Worm (Caenorhabditis elegans) whole organism, L3 larva: Measurements from ENCODE around the gene mtrf-1L.

Experiments
- ZK546.5 ChIP-seq: sonication (generic microtip); optimal IDR thresholded peaks from 2 replicates; lab custom pipeline; 2017; ENCODE audit warnings: missing biosample characterization, missing genetic modification characterization
- aly-2 ChIP-seq: fragments of 150-350 bp; optimal IDR thresholded peaks from 2 replicates; lab custom pipeline; 2014; ENCODE audit warnings: missing biosample characterization, missing genetic modification characterization
- ceh-82 ChIP-seq: fragments of 150-350 bp; optimal IDR thresholded peaks from 2 replicates; lab custom pipeline; 2014; ENCODE audit warnings: missing biosample characterization, missing genetic modification characterization
- lin-39 ChIP-seq: fragments of 150-350 bp; optimal IDR thresholded peaks from 2 replicates; lab custom pipeline; 2018; ENCODE audit warnings: missing biosample characterization, missing genetic modification reagents, missing genetic modification characterization
- nfya-1 ChIP-seq: sonication (generic microtip); optimal IDR thresholded peaks from 2 replicates; lab custom pipeline; 2017; ENCODE audit warnings: missing genetic modification characterization, mild to moderate bottlenecking, missing compliant biosample characterization, antibody characterized with exemption, moderate library complexity; ENCODE audit not compliant: insufficient read depth
- nhr-237 ChIP-seq: fragments of 150-350 bp; optimal IDR thresholded peaks from 2 replicates; lab custom pipeline; 2014; ENCODE audit warnings: missing biosample characterization, missing genetic modification characterization
- nhr-43 ChIP-seq: sonication (generic microtip); optimal IDR thresholded peaks from 2 replicates; lab custom pipeline; 2016; ENCODE audit warnings: mild to moderate bottlenecking, missing genetic modification characterization, missing compliant biosample characterization; ENCODE audit not compliant: poor library complexity, severe bottlenecking
- sea-2 ChIP-seq: fragments of 150-350 bp; sonication (generic microtip); optimal IDR thresholded peaks from 4 replicates; lab custom pipeline; 2014; ENCODE audit warnings: missing biosample characterization, missing genetic modification reagents, missing genetic modification characterization
- snpc-4 ChIP-seq: fragments of 150-350 bp; optimal IDR thresholded peaks from 2 replicates; lab custom pipeline; 2014; ENCODE audit warnings: missing biosample characterization, missing genetic modification characterization
- unc-62 ChIP-seq: fragments of 150-350 bp; sonication (generic microtip); optimal IDR thresholded peaks from 4 replicates; lab custom pipeline; 2014; ENCODE audit warnings: missing biosample characterization, missing genetic modification reagents, missing genetic modification characterization

DNA sequence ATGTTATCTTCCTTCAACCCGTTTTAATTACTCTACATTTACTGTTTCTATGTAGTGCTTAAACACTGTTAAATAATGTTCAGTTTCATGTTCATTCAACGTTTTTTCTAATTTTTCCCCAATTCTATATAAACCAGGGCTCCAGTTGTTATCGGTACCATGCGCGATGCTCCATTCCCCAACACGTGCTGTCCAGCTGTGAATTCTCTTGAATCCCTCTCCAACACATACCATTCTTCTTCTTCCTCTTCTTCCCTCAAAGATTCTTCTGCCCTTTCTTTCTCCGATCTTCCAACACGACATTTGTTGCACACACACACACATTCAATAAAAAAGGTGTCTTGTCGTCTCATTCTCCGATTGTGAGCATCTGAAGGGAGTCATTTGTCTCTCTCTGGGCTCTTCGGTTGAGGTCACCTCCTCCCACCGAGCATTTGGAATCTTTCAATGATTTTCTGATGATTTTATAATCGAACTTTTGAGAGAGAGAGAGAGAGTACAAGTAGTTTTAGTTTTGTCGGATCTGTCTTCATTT, 14.9 kb upstream of the mtrf-1L start:
- TF ChIP-seq snpc-4 (tag; lab: Kevin White, UChicago) (no peak), lin-39 (tag; lab: Kevin White, UChicago) (no peak), unc-62 (GFP tag; lab: Kevin White, UChicago) (no peak), sea-2 (GFP tag; lab: Kevin White, UChicago) (no peak), nhr-43 (no peak), aly-2 (tag; lab: Kevin White, UChicago) (no peak), nhr-237 (tag; lab: Kevin White, UChicago) (no peak), ZK546.5 (no peak), nfya-1 (tag; lab: Kevin White, UChicago) (peak; percentile 19), ceh-82 (tag; lab: Kevin White, UChicago) (no peak)
